Fruit fly (Drosophila melanogaster) whole organism, wandering third instar larva: Measurements from ENCODE around the gene SK.

Source experiments
- Abd-B ChIP-seq: fragments of >200 bp; optimal IDR thresholded peaks from 2 replicates; lab custom pipeline; 2017; ENCODE audit warnings: missing biosample characterization, missing genetic modification characterization
- GATAd ChIP-seq: sonication (Bioruptor generic); optimal IDR thresholded peaks from 2 replicates; lab custom pipeline; 2016; ENCODE audit warnings: missing biosample characterization, missing genetic modification characterization
- Hr78 ChIP-seq: fragments of >200 bp; optimal IDR thresholded peaks from 2 replicates; lab custom pipeline; 2017; ENCODE audit warnings: missing biosample characterization, missing genetic modification characterization
- br ChIP-seq: fragments of 200-800 bp; sonication (Bioruptor generic); optimal IDR thresholded peaks from 2 replicates; lab custom pipeline; 2016; ENCODE audit warnings: missing biosample characterization, missing genetic modification characterization
- dmrt93B ChIP-seq: fragments of 200-800 bp; sonication (Bioruptor generic); optimal IDR thresholded peaks from 2 replicates; lab custom pipeline; 2018; ENCODE audit warnings: missing biosample characterization, mild to moderate bottlenecking, missing genetic modification characterization
- dsf ChIP-seq: sonication (Bioruptor generic); optimal IDR thresholded peaks from 2 replicates; lab custom pipeline; 2016; ENCODE audit warnings: missing biosample characterization, missing genetic modification characterization, borderline replicate concordance
- ey ChIP-seq: fragments of 200-800 bp; sonication (Bioruptor generic); optimal IDR thresholded peaks from 2 replicates; lab custom pipeline; 2016; ENCODE audit warnings: missing biosample characterization, missing genetic modification characterization
- lola ChIP-seq: fragments of >200 bp; optimal IDR thresholded peaks from 2 replicates; lab custom pipeline; 2017; ENCODE audit warnings: missing biosample characterization, missing genetic modification characterization
- pan ChIP-seq: fragments of >200 bp; optimal IDR thresholded peaks from 2 replicates; lab custom pipeline; 2017
- sv ChIP-seq: fragments of 200-800 bp; sonication (Bioruptor generic); optimal IDR thresholded peaks from 3 replicates; lab custom pipeline; 2016; ENCODE audit warnings: missing biosample characterization, missing genetic modification characterization
- tai ChIP-seq: sonication (Bioruptor generic); optimal IDR thresholded peaks from 2 replicates; lab custom pipeline; 2016; ENCODE audit warnings: missing biosample characterization, missing genetic modification characterization

DNA sequence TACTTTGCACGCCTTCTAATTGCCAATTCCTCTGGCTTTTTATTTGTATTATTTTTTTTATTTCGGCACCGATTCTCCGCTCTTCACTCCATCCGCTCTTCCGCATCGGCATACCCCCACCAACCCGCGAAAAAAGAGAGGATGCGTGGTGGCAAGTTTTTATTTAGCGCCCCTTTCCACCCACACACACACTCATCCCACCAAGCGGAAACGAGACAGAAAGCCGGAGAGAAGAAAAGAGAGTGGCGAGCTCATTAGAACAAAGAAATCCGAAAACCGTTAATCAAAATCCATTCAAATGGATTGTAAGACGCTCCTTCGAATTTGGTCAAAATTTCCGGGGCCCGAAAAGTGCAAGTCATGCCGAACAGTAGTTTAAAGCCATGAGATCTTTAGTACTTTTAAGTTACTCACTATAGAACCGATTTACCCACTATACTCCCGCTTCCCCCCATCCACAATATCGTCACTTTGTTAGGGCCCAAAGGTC lies 78.6 kb downstream of the SK start:
- no peak for TF ChIP-seq br (GFP tag; lab: Kevin White, UChicago)
- TF ChIP-seq Abd-B (GFP tag; lab: Kevin White, UChicago), result no peak
- no peak for TF ChIP-seq ey (GFP tag; lab: Kevin White, UChicago)
- TF ChIP-seq Hr78 (GFP tag; lab: Kevin White, UChicago), result no peak
- TF ChIP-seq dsf, result no peak
- no peak for TF ChIP-seq dmrt93B (GFP tag; lab: Kevin White, UChicago)
- no peak for TF ChIP-seq pan
- TF ChIP-seq sv (GFP tag; lab: Kevin White, UChicago), result no peak
- no peak for TF ChIP-seq lola (GFP tag; lab: Kevin White, UChicago)
- no peak for TF ChIP-seq GATAd (GFP tag; lab: Kevin White, UChicago)
- TF ChIP-seq tai (GFP tag; lab: Kevin White, UChicago), result no peak
